Worm (Caenorhabditis elegans) whole organism, L4/young adult: ENCODE data around the gene W02F12.2.

Source experiments
- W03F9.2 ChIP-seq: fragments of 150-350 bp; optimal IDR thresholded peaks from 2 replicates; lab custom pipeline; 2014; ENCODE audit warnings: missing biosample characterization, missing genetic modification characterization
- dao-5 ChIP-seq: sonication (generic microtip); optimal IDR thresholded peaks from 2 replicates; lab custom pipeline; 2016; ENCODE audit warnings: missing genotype, missing genetic modification characterization, moderate library complexity, missing compliant biosample characterization
- him-1 ChIP-seq: sonication (generic microtip); optimal IDR thresholded peaks from 2 replicates; lab custom pipeline; 2016; ENCODE audit warnings: missing genotype, missing genetic modification reagents, missing genetic modification characterization, missing compliant biosample characterization

W02F12.2 gene

DNA sequence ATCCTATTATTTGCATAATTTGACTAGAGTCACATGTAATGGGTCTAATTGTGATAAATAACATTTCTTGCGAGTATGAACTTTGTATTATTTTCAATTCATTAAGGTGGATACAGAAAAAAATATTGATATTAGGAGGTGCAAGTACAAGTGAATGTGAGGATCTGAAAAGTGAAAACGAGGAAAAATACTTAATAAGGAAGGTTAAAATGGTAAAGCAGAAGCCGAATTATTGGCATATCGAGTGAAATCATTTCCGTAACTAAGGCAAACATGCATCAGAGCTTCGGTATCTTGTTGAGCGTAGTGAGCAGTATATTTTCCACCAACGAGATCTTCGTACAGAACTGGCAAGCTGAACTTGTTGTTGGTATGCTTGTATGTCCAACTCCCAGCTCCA is 7.0 kb upstream of the W02F12.2 start:
- no peak for TF ChIP-seq him-1
- no peak for TF ChIP-seq dao-5
- TF ChIP-seq W03F9.2, result no peak

DNA sequence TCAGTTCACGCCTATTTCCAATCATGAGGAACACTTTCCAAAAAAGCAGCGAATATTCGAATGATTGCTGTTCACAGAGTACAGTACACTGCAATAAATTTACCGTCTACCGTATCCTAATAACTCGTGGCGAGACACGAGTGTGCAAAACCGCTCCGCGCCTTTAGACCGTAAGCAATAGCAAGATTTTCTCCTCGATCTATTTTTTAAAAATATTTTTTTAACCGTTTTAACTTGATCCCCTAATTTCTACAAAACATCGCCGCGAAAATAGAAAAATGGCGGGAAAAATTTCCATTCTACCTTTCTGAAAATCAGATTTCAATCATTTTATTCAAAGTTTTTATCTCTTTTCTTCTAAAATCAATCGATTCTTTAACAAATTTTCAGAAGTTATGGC is 5.2 kb upstream of the W02F12.2 start, which contains the start of gene era-1:
Gene era-1, plus strand, starts transcription at position 366 of the 400 bp plus-strand sequence.
- TF ChIP-seq him-1, result no peak
- no peak for TF ChIP-seq dao-5
- TF ChIP-seq W03F9.2, result no peak

DNA sequence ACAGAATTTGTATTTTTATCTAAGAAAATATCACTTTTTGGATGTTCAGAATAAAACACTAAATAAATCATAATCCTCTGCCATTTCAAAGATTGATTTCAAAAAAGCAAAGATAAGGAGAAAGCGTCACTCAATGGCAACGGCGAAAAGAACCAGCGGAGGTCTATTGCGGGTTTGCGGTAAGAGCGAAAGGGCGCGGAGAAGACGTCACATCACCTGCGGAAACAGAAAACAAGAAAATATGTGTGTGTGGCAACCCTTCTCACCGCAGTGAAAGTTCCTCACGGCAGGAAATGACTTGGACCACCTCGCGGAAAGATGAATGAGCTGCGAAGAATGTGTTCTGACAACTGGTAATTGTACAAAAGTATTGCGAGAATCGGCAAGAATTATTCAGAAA is 2.4 kb upstream of the W02F12.2 start:
- TF ChIP-seq dao-5 (no peak), W03F9.2 (no peak), him-1 (no peak)

DNA sequence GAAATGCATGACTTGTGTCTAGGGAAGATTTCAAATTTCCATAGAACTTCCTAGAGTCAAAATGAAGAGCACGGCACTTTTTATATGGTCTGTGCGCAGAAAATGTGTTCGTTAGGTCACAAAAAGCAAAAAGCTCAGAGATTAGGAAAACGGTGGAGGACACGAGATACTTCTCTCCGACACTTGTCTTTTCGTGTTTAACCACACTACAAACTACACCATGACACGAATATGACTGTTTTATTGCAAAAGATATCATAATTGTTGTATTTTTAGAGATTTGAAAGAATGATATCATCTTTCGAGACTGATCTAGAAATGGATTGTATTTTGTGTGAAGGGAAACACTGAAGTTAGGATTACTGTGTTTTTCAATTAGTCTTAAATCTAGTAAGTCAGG is 1.6 kb upstream of the W02F12.2 start:
- TF ChIP-seq dao-5 (no peak), W03F9.2 (no peak), him-1 (no peak)

DNA sequence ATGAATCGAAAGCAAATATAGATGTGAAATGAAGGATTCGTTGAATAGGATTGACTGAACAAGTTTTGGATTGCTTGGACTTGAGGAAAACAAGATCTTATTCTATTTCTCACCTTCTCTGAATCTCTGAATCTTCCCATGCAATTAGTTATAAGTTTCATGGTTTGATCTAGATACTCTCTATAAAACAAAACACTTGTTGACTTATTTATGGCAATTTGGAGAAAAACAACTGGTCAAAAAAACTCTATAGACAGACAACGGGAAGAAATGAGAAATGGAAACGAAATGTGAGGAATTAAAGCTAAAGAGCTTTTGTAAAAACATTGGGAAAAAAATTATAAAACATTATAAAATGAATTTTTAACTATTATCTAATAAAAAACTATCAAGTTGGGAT is 2.8 kb downstream of the W02F12.2 start, which contains the start of gene W02F12.8:
Gene W02F12.8, minus strand, starts transcription at position 101 of the 400 bp plus-strand sequence.
- TF ChIP-seq him-1, result no peak
- no peak for TF ChIP-seq W03F9.2
- TF ChIP-seq dao-5, result no peak

DNA sequence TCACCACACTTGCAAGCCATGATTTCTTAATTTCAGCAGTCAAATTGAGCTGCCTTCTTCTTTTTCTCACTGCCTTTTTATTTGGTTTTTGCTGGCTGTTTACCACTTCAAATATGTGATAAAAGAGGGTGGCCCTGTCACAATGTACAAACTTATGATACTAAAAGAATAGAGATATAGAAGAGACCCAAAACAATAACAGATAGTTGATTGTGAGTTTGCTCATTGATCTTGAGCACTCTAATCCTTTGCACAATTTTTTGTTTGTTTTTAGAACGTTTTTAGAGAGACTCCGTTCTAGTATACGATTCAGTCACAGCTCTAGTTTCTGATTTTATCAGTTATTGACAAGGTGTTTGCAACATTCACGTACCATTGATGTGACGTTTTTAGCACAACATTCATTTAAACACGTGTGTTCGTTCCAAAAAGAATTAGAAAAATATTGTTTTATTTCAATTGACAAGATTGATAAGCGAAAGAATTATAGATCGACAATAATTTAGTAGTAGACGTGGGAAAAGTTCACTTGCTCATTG is 5.6 kb downstream of the W02F12.2 start, which contains the start of gene mtl-1:
Gene mtl-1, minus strand, starts transcription at position 51 of the 539 bp plus-strand sequence.
- no peak for TF ChIP-seq W03F9.2
- no peak for TF ChIP-seq him-1
- TF ChIP-seq dao-5, result no peak

DNA sequence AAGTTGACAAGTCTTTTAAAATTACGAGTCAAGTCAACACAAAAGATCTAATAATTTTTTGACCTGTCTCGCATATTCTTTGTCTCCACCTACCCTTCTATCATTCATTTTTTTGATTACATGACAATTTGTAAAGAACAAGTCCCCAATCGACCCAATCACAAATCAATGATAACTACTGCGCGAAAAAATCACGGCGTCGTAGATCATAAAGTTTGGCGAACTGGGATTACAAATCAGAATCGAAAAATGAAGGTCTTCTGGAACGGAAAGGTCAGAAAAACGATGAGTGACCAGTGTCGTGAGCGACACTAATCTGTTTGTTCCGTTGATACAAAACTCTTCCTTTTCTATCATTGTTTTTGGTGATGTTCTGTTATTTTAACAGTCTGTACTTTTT is 7.4 kb downstream of the W02F12.2 start:
- TF ChIP-seq W03F9.2 (no peak), him-1 (no peak)

DNA sequence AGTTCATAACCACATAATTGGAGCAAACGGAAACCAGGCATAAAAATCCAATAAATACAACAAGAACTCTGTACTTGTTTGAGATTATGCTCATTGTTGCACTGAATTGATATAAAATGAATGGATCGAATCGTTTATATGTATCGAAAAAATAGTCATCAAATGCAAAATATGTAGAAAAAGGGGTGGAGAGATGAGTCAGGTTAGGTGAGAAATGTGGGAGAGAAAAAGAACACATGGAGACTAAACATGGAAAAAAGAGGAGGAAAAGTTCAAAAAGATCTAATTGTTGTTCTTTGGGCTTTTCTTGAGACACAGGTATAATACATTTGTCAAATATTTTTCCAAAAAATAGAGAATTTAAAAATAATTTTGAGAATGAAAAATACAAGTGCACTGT is 9.1 kb downstream of the W02F12.2 start, which contains the start of gene K11G9.5:
Gene K11G9.5, minus strand, starts transcription at position 101 of the 400 bp plus-strand sequence.
- TF ChIP-seq dao-5 (no peak), him-1 (no peak), W03F9.2 (no peak)

DNA sequence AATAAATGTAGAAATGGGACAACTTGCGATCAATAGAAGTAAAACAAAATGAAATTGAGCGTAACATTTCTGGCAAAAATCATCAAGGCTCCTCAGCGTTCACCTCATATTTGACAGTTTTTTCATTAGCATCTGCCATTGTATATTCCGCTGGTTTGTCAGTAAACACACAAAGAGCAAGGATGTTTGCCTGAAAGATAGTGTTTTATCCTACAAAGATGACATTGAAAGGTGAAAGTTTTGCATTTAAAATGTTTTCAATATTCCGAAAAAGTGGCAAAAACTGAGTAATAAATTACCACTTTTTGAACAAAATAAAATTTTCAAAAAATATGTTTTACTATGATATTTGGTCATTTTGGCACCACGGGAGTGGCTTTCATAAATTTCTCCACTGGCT is 11.5 kb downstream of the W02F12.2 start:
- no peak for TF ChIP-seq dao-5
- no peak for TF ChIP-seq him-1
- no peak for TF ChIP-seq W03F9.2

DNA sequence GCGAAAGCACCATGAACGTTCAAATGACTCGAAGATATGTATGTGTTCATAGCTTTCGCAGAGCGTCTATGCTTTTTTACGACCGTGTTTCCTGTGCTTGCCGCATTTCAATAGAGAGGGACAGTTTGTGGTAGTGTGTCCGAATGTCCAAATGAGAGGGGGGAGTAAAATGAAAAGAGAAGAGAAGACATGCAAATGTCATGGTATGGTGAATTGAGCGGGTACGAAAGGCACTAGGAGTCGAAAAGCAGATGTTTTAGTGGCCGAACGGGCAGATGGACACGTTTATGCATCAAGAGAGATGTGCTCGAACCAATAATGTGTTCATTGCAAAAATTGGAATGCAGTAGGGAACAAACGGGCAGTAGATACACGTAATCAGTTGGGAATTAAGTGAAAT is 12.0 kb downstream of the W02F12.2 start:
- TF ChIP-seq W03F9.2 (no peak), him-1 (no peak), dao-5 (no peak)

DNA sequence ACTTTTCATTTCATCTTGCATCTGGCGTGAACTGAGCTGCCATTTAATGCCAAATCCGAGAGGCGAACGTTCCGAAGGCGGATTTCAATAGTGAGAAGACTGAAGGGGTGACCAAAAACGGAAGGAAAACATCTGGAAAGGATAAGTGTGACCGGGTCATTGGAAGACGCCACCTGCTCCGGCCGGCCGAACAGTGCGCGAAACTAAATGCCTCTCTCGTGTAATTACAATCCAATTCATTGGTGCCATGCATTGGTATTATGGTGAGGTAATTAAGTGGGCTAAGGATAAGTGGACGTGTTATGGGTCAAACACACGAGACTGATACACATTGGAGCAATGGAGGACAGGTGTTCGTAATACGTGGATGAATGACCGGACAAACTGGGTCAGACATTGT is 12.9 kb downstream of the W02F12.2 start:
- TF ChIP-seq him-1 (no peak), W03F9.2 (no peak), dao-5 (no peak)

DNA sequence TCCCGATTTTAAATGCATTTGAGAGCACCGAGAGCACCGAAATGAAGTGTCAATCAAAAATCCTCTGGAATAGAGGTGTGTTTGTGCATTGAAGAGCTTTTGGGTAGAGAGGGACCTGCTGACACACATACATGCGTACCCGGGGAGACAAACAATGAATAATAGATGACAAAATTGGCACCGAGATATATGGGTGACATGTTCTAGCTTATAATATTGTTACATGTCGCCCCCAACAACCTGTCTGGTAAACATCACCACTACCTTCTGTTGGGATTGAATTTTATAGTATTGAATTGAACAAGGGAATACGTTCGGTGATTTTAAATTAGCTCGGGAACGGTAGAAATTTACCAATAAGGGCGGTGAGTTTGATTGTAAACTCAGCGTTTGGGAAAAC is 13.7 kb downstream of the W02F12.2 start:
- TF ChIP-seq W03F9.2 (no peak), him-1 (no peak), dao-5 (no peak)

DNA sequence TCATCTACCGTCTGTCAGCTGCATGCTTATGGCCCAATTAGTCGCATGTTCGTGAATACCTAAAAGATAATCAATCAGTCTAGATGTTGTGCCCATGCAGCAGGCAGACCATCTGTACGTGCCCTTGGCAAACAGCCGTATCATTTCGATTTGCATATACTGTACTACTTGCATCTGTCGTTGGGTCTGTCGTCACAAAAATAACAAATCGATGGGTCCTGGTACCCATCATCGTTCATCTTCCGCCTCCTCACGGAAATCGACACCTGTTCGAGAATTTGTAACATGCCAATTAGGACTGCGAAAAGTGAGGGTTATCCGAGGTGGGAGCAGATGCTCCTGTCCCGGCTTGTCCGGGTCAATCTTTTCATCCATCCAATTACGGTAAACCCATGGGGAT is 14.2 kb downstream of the W02F12.2 start:
- TF ChIP-seq him-1 (no peak), W03F9.2 (no peak), dao-5 (no peak)

DNA sequence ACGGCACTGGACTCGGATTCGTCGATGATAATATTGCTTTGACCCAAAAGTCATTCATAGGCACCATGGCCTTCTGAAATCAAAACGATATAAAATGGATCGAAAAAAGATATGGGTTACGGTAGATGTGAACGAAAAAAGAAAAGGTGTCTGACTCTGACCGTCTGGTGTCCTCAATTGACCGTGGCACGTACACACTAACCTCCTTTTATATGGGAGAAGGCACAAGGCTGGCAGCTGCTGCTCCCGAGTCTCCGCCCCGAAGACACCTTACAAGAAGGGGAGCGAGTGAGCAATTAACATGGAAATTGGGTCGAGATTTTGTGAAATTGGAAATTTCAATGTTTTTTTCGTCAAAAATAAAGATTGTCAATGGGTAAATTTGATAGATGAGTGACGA is 16.0 kb downstream of the W02F12.2 start, which contains the start of gene egl-46:
Gene egl-46, minus strand, starts transcription at position 73 of the 400 bp plus-strand sequence.
- TF ChIP-seq dao-5 (no peak), him-1 (no peak)

DNA sequence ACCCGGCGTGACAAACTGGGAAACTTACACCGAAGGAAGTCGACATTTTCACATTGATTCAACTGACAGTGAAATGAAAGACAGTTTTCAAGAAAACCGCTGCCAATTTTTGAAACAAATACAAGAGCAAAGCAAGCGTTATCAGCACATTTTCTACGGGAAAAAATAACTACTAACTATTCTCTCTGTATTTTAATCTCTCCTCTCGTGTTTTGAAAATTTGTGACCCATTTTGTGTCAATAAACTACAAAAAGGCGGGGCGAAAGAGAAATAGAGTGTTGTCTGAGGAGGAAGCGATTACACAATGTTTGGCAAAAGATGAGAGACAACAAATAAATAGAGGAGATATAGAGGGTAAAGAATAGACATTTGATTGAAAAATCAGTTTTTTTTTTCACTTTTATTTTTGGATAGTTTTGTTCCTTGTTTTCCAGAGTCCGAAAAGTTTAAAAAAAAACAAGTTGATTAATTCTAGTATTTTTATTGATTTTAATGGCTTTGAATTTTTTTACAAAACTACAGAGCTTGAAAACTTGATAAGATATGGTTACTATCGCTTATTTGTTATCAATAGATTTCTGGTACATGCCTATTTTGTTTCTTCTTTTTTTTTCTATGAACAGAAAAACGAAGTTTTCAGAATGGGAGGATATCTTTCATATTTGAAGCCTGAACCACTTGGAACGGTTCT is 21.1 kb downstream of the W02F12.2 start, which contains the start of gene cest-34:
Gene cest-34, plus strand, starts transcription at position 642 of the 692 bp plus-strand sequence.
- no peak for TF ChIP-seq W03F9.2
- TF ChIP-seq him-1, result no peak
- no peak for TF ChIP-seq dao-5

DNA sequence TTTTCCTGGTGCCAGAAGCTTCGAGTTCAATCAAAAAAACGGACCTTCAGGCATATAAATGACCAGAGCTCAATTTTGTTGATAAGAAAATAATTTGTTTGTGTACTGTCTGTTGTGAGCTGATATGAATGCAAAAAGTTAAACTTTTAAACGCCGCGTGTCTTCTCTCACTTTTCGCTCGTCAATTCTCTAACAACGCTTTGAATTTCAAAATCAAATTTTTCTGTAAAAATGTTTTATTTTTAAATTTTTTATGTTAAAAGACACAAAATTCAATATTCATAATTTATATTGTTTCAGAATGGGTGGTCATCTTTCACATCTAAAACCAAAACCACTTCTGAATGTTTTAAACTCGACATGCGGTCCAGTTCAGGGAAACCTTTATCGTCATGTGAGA is 23.5 kb downstream of the W02F12.2 start, which contains the start of gene cest-31:
Gene cest-31, plus strand, starts transcription at position 301 of the 400 bp plus-strand sequence.
- no peak for TF ChIP-seq W03F9.2
- no peak for TF ChIP-seq dao-5
- TF ChIP-seq him-1, result no peak
